Worm (Caenorhabditis elegans) whole organism, late embryonic: ENCODE results near the gene H14E04.3.

Experiments
- F13H6.1 ChIP-seq: sonication (generic microtip); optimal IDR thresholded peaks from 2 replicates; lab custom pipeline; 2016; ENCODE audit warnings: missing genetic modification characterization, missing compliant biosample characterization
- Y22D7AL.16 ChIP-seq: sonication (generic microtip); optimal IDR thresholded peaks from 2 replicates; lab custom pipeline; 2016; ENCODE audit warnings: missing genetic modification characterization, missing compliant biosample characterization
- ceh-48 ChIP-seq: sonication (generic microtip); optimal IDR thresholded peaks from 2 replicates; lab custom pipeline; 2016; ENCODE audit warnings: missing genetic modification characterization, inconsistent platforms, missing compliant biosample characterization
- ceh-9 ChIP-seq: sonication (generic microtip); optimal IDR thresholded peaks from 2 replicates; lab custom pipeline; 2016; ENCODE audit warnings: mild to moderate bottlenecking, missing genetic modification characterization, inconsistent platforms, missing compliant biosample characterization
- dmd-4 ChIP-seq: sonication (generic microtip); optimal IDR thresholded peaks from 2 replicates; lab custom pipeline; 2016; ENCODE audit warnings: borderline replicate concordance, missing genetic modification characterization, missing compliant biosample characterization
- fkh-10 ChIP-seq: fragments of 150-350 bp; optimal IDR thresholded peaks from 2 replicates; lab custom pipeline; 2014; ENCODE audit warnings: missing biosample characterization, missing genetic modification reagents, missing genetic modification characterization
- fkh-6 ChIP-seq: sonication (generic microtip); optimal IDR thresholded peaks from 2 replicates; lab custom pipeline; 2016; ENCODE audit warnings: missing genetic modification characterization, missing compliant biosample characterization
- lin-11 ChIP-seq: fragments of 200-800 bp; sonication (Bioruptor generic); optimal IDR thresholded peaks from 2 replicates; lab custom pipeline; 2018; ENCODE audit warnings: mild to moderate bottlenecking, missing genetic modification characterization, missing compliant biosample characterization
- odd-2 ChIP-seq: sonication (generic microtip); optimal IDR thresholded peaks from 2 replicates; lab custom pipeline; 2017; ENCODE audit warnings: antibody characterized with exemption, mild to moderate bottlenecking, missing genetic modification characterization, missing compliant biosample characterization
- pha-4 ChIP-seq: fragments of 150-350 bp; optimal IDR thresholded peaks from 2 replicates; lab custom pipeline; 2018; ENCODE audit warnings: missing biosample characterization, missing genetic modification reagents, missing genetic modification characterization
- unc-55 ChIP-seq: sonication (generic microtip); optimal IDR thresholded peaks from 2 replicates; lab custom pipeline; 2017; ENCODE audit warnings: missing biosample characterization, missing genetic modification reagents, missing genetic modification characterization
- zip-5 ChIP-seq: sonication (generic microtip); optimal IDR thresholded peaks from 2 replicates; lab custom pipeline; 2016; ENCODE audit warnings: missing genetic modification characterization, missing compliant biosample characterization
- ztf-16 ChIP-seq: sonication (generic microtip); optimal IDR thresholded peaks from 2 replicates; lab custom pipeline; 2017; ENCODE audit warnings: missing genetic modification characterization, missing compliant biosample characterization

ce11 chrIII:2386483-2386882 is at the start of gene H14E04.3:
- TF ChIP-seq odd-2 (tag; lab: Kevin White, UChicago) (no peak), fkh-6 (tag; lab: Kevin White, UChicago) (no peak), ceh-48 (tag; lab: Kevin White, UChicago) (no peak), dmd-4 (tag; lab: Kevin White, UChicago) (no peak), fkh-10 (GFP tag; lab: Kevin White, UChicago) (no peak), zip-5 (tag; lab: Kevin White, UChicago) (no peak), Y22D7AL.16 (tag; lab: Kevin White, UChicago) (no peak), pha-4 (tag; lab: Kevin White, UChicago) (no peak), lin-11 (tag; lab: Kevin White, UChicago) (no peak), ceh-9 (no peak), unc-55 (GFP tag; lab: Kevin White, UChicago) (no peak), F13H6.1 (tag; lab: Kevin White, UChicago) (no peak), ztf-16 (tag; lab: Kevin White, UChicago) (no peak)
